Worm (Caenorhabditis elegans): ENCODE data around the gene sbt-1.

sbt-1 gene

ce11 chrV:20789105-20789504 lies 39.6 kb downstream of the sbt-1 start, which contains the start of gene tpan-1:
TSS of gene tpan-1 (plus strand) at chrV:20789502.
- TF ChIP-seq nhr-12 (tag; optimal IDR thresholded peaks at IDR 0.05), result no peak
- no peak for TF ChIP-seq lin-39 (tag; optimal IDR thresholded peaks at IDR 0.05)
- TF ChIP-seq unc-30 (tag; optimal IDR thresholded peaks at IDR 0.05), result no peak
- TF ChIP-seq nhr-71 (tag; optimal IDR thresholded peaks at IDR 0.05), result peak; percentile 68
- peak; percentile 43 for TF ChIP-seq egl-13 (tag; optimal IDR thresholded peaks at IDR 0.05)
- TF ChIP-seq ces-1 (GFP tag; optimal IDR thresholded peaks at IDR 0.05), result peak; percentile 76
- TF ChIP-seq unc-86 (tag; optimal IDR thresholded peaks at IDR 0.05), result peak; percentile 62
- no peak for TF ChIP-seq C34B4.2 (tag; optimal IDR thresholded peaks at IDR 0.05)
- peak in 1 of 2 experiments; percentile 45 for TF ChIP-seq lin-35 (GFP tag; optimal IDR thresholded peaks at IDR 0.05)
- TF ChIP-seq lin-15B (tag; optimal IDR thresholded peaks at IDR 0.05), result no peak
- TF ChIP-seq mdl-1 (tag; optimal IDR thresholded peaks at IDR 0.05), result peak in 1 of 2 experiments; percentile 38
- no peak for TF ChIP-seq elt-2 (tag; optimal IDR thresholded peaks at IDR 0.05)
- no peak for TF ChIP-seq nhr-84 (tag; optimal IDR thresholded peaks at IDR 0.05)
- TF ChIP-seq fkh-10 (GFP tag; optimal IDR thresholded peaks at IDR 0.05), result peak; percentile 82
- TF ChIP-seq nhr-47 (tag; optimal IDR thresholded peaks at IDR 0.05), result peak; percentile 68
- TF ChIP-seq ceh-88 (GFP tag; IDR thresholded peaks at IDR 0.05), result 0 out of 2 replicates have a peak, but pooled peaks have one; percentile 37
- TF ChIP-seq dsc-1 (tag; optimal IDR thresholded peaks at IDR 0.05), result peak; percentile 19
- TF ChIP-seq egl-27 (tag; optimal IDR thresholded peaks at IDR 0.05), result no peak
- peak; percentile 40 for TF ChIP-seq isw-1 (GFP tag; IDR thresholded peaks at IDR 0.05)
- no peak for TF ChIP-seq hpl-2 (GFP tag; optimal IDR thresholded peaks at IDR 0.05)
- TF ChIP-seq nhr-77 (tag; optimal IDR thresholded peaks at IDR 0.05), result no peak
- TF ChIP-seq F16B12.6 (tag; optimal IDR thresholded peaks at IDR 0.05), result no peak
- no peak for TF ChIP-seq mef-2 (tag; optimal IDR thresholded peaks at IDR 0.05)
- TF ChIP-seq unc-130 (tag; optimal IDR thresholded peaks at IDR 0.05), result no peak
- no peak for TF ChIP-seq lir-3 (tag; optimal IDR thresholded peaks at IDR 0.05; ENCODE audit: poor library complexity)
- TF ChIP-seq nhr-28 (tag; optimal IDR thresholded peaks at IDR 0.05), result no peak
- no peak for TF ChIP-seq sup-37 (GFP tag; optimal IDR thresholded peaks at IDR 0.05)
- TF ChIP-seq hlh-4 (tag; optimal IDR thresholded peaks at IDR 0.05), result no peak
- TF ChIP-seq snpc-4 (tag; optimal IDR thresholded peaks at IDR 0.05), result peak; percentile 34
- TF ChIP-seq ztf-11 (tag; optimal IDR thresholded peaks at IDR 0.05), result no peak
- no peak for TF ChIP-seq tlp-1 (tag; optimal IDR thresholded peaks at IDR 0.05)
- TF ChIP-seq skn-1 (tag; optimal IDR thresholded peaks at IDR 0.05), result peak; percentile 7
- no peak for TF ChIP-seq vab-15 (tag; optimal IDR thresholded peaks at IDR 0.05)
- peak; percentile 7 for TF ChIP-seq nhr-20 (tag; optimal IDR thresholded peaks at IDR 0.05)
- TF ChIP-seq irx-1 (tag; optimal IDR thresholded peaks at IDR 0.05), result peak; percentile 42
- no peak for TF ChIP-seq rnt-1 (tag; optimal IDR thresholded peaks at IDR 0.05)
- TF ChIP-seq ama-1 (optimal IDR thresholded peaks at IDR 0.05), result no peak
- TF ChIP-seq lin-14 (GFP tag; optimal IDR thresholded peaks at IDR 0.05), result peak; percentile 92
- TF ChIP-seq lsy-2 (tag; optimal IDR thresholded peaks at IDR 0.05), result peak in 1 of 2 experiments; percentile 49
- TF ChIP-seq snu-23 (GFP tag; optimal IDR thresholded peaks at IDR 0.05), result peak; percentile 58
- TF ChIP-seq aly-2 (tag; optimal IDR thresholded peaks at IDR 0.05), result no peak
- peak; percentile 58 for TF ChIP-seq swsn-7 (tag; optimal IDR thresholded peaks at IDR 0.05)
- TF ChIP-seq nhr-19 (GFP tag; conservative IDR thresholded peaks at IDR 0.05), result peak; percentile 36; the same call in 1 of the 2 replicates
- peak; percentile 48; the same call in 1 of the 2 replicates for TF ChIP-seq mab-9 (GFP tag; IDR thresholded peaks at IDR 0.05)
- TF ChIP-seq fos-1 (tag; optimal IDR thresholded peaks at IDR 0.05), result no peak
- peak; percentile 4 for TF ChIP-seq ceh-8 (GFP tag; optimal IDR thresholded peaks at IDR 0.05)
- peak; percentile 7 to 9 for TF ChIP-seq efl-1 (optimal IDR thresholded peaks at IDR 0.05)
- peak; percentile 1 to 83 for TF ChIP-seq efl-1 (GFP tag; optimal IDR thresholded peaks at IDR 0.05 in 1 of 2)
- TF ChIP-seq dpl-1 (GFP tag; optimal IDR thresholded peaks at IDR 0.05), result peak in 1 of 3 experiments; percentile 27
- peak; percentile 76 for TF ChIP-seq tbx-2 (tag; optimal IDR thresholded peaks at IDR 0.05)
- TF ChIP-seq ceh-90 (tag; optimal IDR thresholded peaks at IDR 0.05), result no peak
- TF ChIP-seq nhr-76 (tag; optimal IDR thresholded peaks at IDR 0.05), result no peak
- peak; percentile 43 for TF ChIP-seq xbp-1 (tag; optimal IDR thresholded peaks at IDR 0.05)
- TF ChIP-seq mep-1 (tag; optimal IDR thresholded peaks at IDR 0.05), result peak; percentile 29

Data from whole organism, L1 larva.